Worm (Caenorhabditis elegans) whole organism, young adult: ENCODE measurements around the gene T07F10.3.

Experiments
- B0035.1 ChIP-seq: sonication (generic microtip); optimal IDR thresholded peaks from 2 replicates; lab custom pipeline; 2016; ENCODE audit warnings: missing genetic modification characterization, mild to moderate bottlenecking, missing compliant biosample characterization, missing genotype, missing genetic modification reagents
- B0261.1 ChIP-seq: sonication (generic microtip); optimal IDR thresholded peaks from 2 replicates; lab custom pipeline; 2016; ENCODE audit warnings: mild to moderate bottlenecking, missing genetic modification characterization, moderate library complexity, missing compliant biosample characterization
- F39B2.1 ChIP-seq: fragments of 200-800 bp; sonication (Bioruptor generic); IDR thresholded peaks from 2 replicates; pipeline ENCODE4 v1.3.6; 2022; ENCODE audit warnings: missing genetic modification reagents, missing genetic modification characterization, missing compliant biosample characterization
- F52B5.7 ChIP-seq: sonication (generic microtip); optimal IDR thresholded peaks from 2 replicates; lab custom pipeline; 2016; ENCODE audit warnings: mild to moderate bottlenecking, missing genetic modification characterization, missing compliant biosample characterization
- F57A8.1 ChIP-seq: fragments of 200-800 bp; sonication (Bioruptor generic); optimal IDR thresholded peaks from 2 replicates; lab custom pipeline; 2018; ENCODE audit warnings: mild to moderate bottlenecking, missing genetic modification characterization, moderate library complexity, missing compliant biosample characterization
- T07F8.4 ChIP-seq: sonication (generic microtip); optimal IDR thresholded peaks from 2 replicates; lab custom pipeline; 2016; ENCODE audit warnings: mild to moderate bottlenecking, missing genetic modification characterization, moderate library complexity, missing compliant biosample characterization
- Y53F4B.3 ChIP-seq: fragments of 200-800 bp; sonication (Bioruptor generic); IDR thresholded peaks from 2 replicates; pipeline ENCODE4 v1.3.6; 2022; ENCODE audit warnings: missing genetic modification reagents, missing genetic modification characterization, missing compliant biosample characterization
- Y53G8AR.9 ChIP-seq: fragments of 200-800 bp; sonication (Bioruptor generic); conservative IDR thresholded peaks from 2 replicates; pipeline ENCODE4 v1.3.6; 2022; ENCODE audit warnings: missing genetic modification reagents, missing genetic modification characterization, missing compliant biosample characterization
- Y67H2A.10 ChIP-seq: fragments of 200-800 bp; sonication (Bioruptor generic); conservative IDR thresholded peaks from 2 replicates; pipeline ENCODE4 v1.3.6; 2022; ENCODE audit warnings: missing genetic modification reagents, missing genetic modification characterization, missing compliant biosample characterization
- ama-1 ChIP-seq, 3 experiments: fragments of 150-350 bp in 1 of 3; sonication (generic microtip) in 2 of 3; optimal IDR thresholded peaks; 2 replicates each; lab custom pipeline; 2014 to 2018; ENCODE audit warnings: missing biosample characterization in 2 of 3, missing genetic modification characterization in 2 of 3, missing genetic modification reagents in 2 of 3
- aptf-2 ChIP-seq: fragments of 200-800 bp; sonication (Bioruptor generic); conservative IDR thresholded peaks from 2 replicates; pipeline ENCODE4 v1.3.6; 2022; ENCODE audit warnings: missing genetic modification reagents, missing genetic modification characterization, missing compliant biosample characterization
- aptf-3 ChIP-seq: fragments of 200-800 bp; sonication (Bioruptor generic); IDR thresholded peaks from 2 replicates; pipeline ENCODE4 v1.3.6; 2022; ENCODE audit warnings: missing genetic modification characterization, missing compliant biosample characterization
- attf-3 ChIP-seq: fragments of 200-800 bp; sonication (Bioruptor generic); conservative IDR thresholded peaks from 2 replicates; pipeline ENCODE4 v1.3.6; 2022; ENCODE audit warnings: missing genetic modification reagents, missing genetic modification characterization, missing compliant biosample characterization
- cebp-2 ChIP-seq: fragments of 200-800 bp; sonication (Bioruptor generic); IDR thresholded peaks from 2 replicates; pipeline ENCODE4 v1.3.6; 2022; ENCODE audit warnings: missing genetic modification characterization, missing compliant biosample characterization
- ceh-40 ChIP-seq: fragments of 200-800 bp; sonication (Bioruptor generic); IDR thresholded peaks from 2 replicates; pipeline ENCODE4 v1.3.6; 2022; ENCODE audit warnings: missing genetic modification characterization, missing compliant biosample characterization
- ceh-91 ChIP-seq: fragments of 200-800 bp; sonication (Bioruptor generic); IDR thresholded peaks from 2 replicates; pipeline ENCODE4 v1.3.6; 2022; ENCODE audit warnings: missing genetic modification reagents, missing genetic modification characterization, missing compliant biosample characterization
- egl-18 ChIP-seq: fragments of 200-800 bp; sonication (Bioruptor generic); IDR thresholded peaks from 2 replicates; pipeline ENCODE4 v1.3.6; 2022; ENCODE audit warnings: missing genetic modification reagents, missing genetic modification characterization, missing compliant biosample characterization
- egl-44 ChIP-seq: fragments of 200-800 bp; sonication (Bioruptor generic); IDR thresholded peaks from 2 replicates; pipeline ENCODE4 v1.3.6; 2022; ENCODE audit warnings: missing genetic modification reagents, missing genetic modification characterization, missing compliant biosample characterization
- egrh-3 ChIP-seq: fragments of 200-800 bp; sonication (Bioruptor generic); IDR thresholded peaks from 2 replicates; pipeline ENCODE4 v1.3.6; 2022; ENCODE audit warnings: missing genetic modification reagents, missing genetic modification characterization, missing compliant biosample characterization
- ekl-4 ChIP-seq: fragments of 200-800 bp; sonication (Bioruptor generic); IDR thresholded peaks from 2 replicates; pipeline ENCODE4 v1.3.6; 2022; ENCODE audit warnings: missing genetic modification reagents, missing genetic modification characterization, missing compliant biosample characterization
- gei-17 ChIP-seq: fragments of 200-800 bp; sonication (Bioruptor generic); optimal IDR thresholded peaks from 2 replicates; lab custom pipeline; 2018; ENCODE audit warnings: mild to moderate bottlenecking, missing genetic modification characterization, missing compliant biosample characterization
- him-1 ChIP-seq: sonication (generic microtip); optimal IDR thresholded peaks from 2 replicates; lab custom pipeline; 2016; ENCODE audit warnings: missing genotype, missing genetic modification reagents, missing genetic modification characterization, missing compliant biosample characterization
- lag-1 ChIP-seq: fragments of 200-800 bp; sonication (Bioruptor generic); IDR thresholded peaks from 2 replicates; pipeline ENCODE4 v1.3.6; 2022; ENCODE audit warnings: missing genetic modification reagents, missing genetic modification characterization, missing compliant biosample characterization
- let-526 ChIP-seq: fragments of 200-800 bp; sonication (Bioruptor generic); IDR thresholded peaks from 2 replicates; pipeline ENCODE4 v1.3.6; 2022; ENCODE audit warnings: missing genetic modification reagents, missing genetic modification characterization, missing compliant biosample characterization
- let-607 ChIP-seq, 2 experiments: fragments of 200-800 bp in 1 of 2; sonication (Bioruptor generic) in 1 of 2; sonication (generic microtip) in 1 of 2; optimal IDR thresholded peaks; 2 replicates each; lab custom pipeline; 2016 to 2018; ENCODE audit warnings: mild to moderate bottlenecking in 2 of 2, missing compliant biosample characterization in 2 of 2, missing genetic modification characterization in 2 of 2, moderate library complexity in 2 of 2, missing genotype in 1 of 2
- lin-40 ChIP-seq: sonication (generic microtip); optimal IDR thresholded peaks from 2 replicates; lab custom pipeline; 2016; ENCODE audit warnings: missing genetic modification characterization, mild to moderate bottlenecking, missing compliant biosample characterization, missing genotype, missing genetic modification reagents
- madf-6 ChIP-seq: fragments of 200-800 bp; sonication (Bioruptor generic); IDR thresholded peaks from 2 replicates; pipeline ENCODE4 v1.3.6; 2022; ENCODE audit warnings: missing genetic modification reagents, missing genetic modification characterization, missing compliant biosample characterization
- madf-8 ChIP-seq: fragments of 200-800 bp; sonication (Bioruptor generic); conservative IDR thresholded peaks from 2 replicates; pipeline ENCODE4 v1.3.6; 2022; ENCODE audit warnings: missing genetic modification reagents, missing genetic modification characterization, missing compliant biosample characterization
- mcd-1 ChIP-seq: fragments of 200-800 bp; sonication (Bioruptor generic); IDR thresholded peaks from 2 replicates; pipeline ENCODE4 v1.3.6; 2022; ENCODE audit warnings: missing genetic modification reagents, missing genetic modification characterization, missing compliant biosample characterization
- mxl-1 ChIP-seq: sonication (generic microtip); optimal IDR thresholded peaks from 2 replicates; lab custom pipeline; 2016; ENCODE audit warnings: missing genetic modification characterization, missing compliant biosample characterization
- nfyb-1 ChIP-seq: fragments of 200-800 bp; sonication (Bioruptor generic); IDR thresholded peaks from 2 replicates; pipeline ENCODE4 v1.3.6; 2022; ENCODE audit warnings: missing genetic modification reagents, missing genetic modification characterization, missing compliant biosample characterization
- rcor-1 ChIP-seq: fragments of 200-800 bp; sonication (Bioruptor generic); IDR thresholded peaks from 2 replicates; pipeline ENCODE4 v1.3.6; 2022; ENCODE audit warnings: missing genetic modification reagents, missing genetic modification characterization, missing compliant biosample characterization
- rec-8 ChIP-seq, 2 experiments: sonication (generic microtip); optimal IDR thresholded peaks; 2 replicates each; lab custom pipeline; 2016; ENCODE audit warnings: mild to moderate bottlenecking in 2 of 2, missing genetic modification characterization in 2 of 2, missing genetic modification reagents in 2 of 2, missing genotype in 2 of 2, missing biosample characterization in 1 of 2, missing compliant biosample characterization in 1 of 2, moderate library complexity in 1 of 2
- sdz-38 ChIP-seq: sonication (generic microtip); optimal IDR thresholded peaks from 2 replicates; lab custom pipeline; 2016; ENCODE audit warnings: missing genotype, missing genetic modification characterization, missing compliant biosample characterization
- sea-2 ChIP-seq: fragments of 200-800 bp; sonication (Bioruptor generic); IDR thresholded peaks from 2 replicates; pipeline ENCODE4 v1.3.6; 2022; ENCODE audit warnings: missing genetic modification characterization, missing compliant biosample characterization
- snpc-1.1 ChIP-seq: sonication (generic microtip); optimal IDR thresholded peaks from 2 replicates; lab custom pipeline; 2017; ENCODE audit warnings: missing genetic modification characterization, mild to moderate bottlenecking, missing compliant biosample characterization, antibody characterized with exemption, moderate library complexity, missing genotype, missing genetic modification reagents; ENCODE audit not compliant: insufficient read depth
- snpc-4 ChIP-seq, 5 experiments: fragments of 150-350 bp in 1 of 5; sonication (generic microtip) in 4 of 5; optimal IDR thresholded peaks; 2 replicates each; lab custom pipeline; 2014 to 2018; ENCODE audit warnings: missing genetic modification characterization in 5 of 5, missing biosample characterization in 3 of 5, antibody characterized with exemption in 2 of 5, mild to moderate bottlenecking in 2 of 5, missing compliant biosample characterization in 2 of 5, missing genotype in 2 of 5, moderate library complexity in 2 of 5, missing genetic modification reagents in 1 of 5
- sptf-2 ChIP-seq: fragments of 200-800 bp; sonication (Bioruptor generic); optimal IDR thresholded peaks from 2 replicates; lab custom pipeline; 2018; ENCODE audit warnings: mild to moderate bottlenecking, missing genetic modification characterization, missing compliant biosample characterization
- tbx-9 ChIP-seq: sonication (generic microtip); optimal IDR thresholded peaks from 2 replicates; lab custom pipeline; 2016; ENCODE audit warnings: borderline replicate concordance, missing genetic modification characterization, inconsistent platforms, missing compliant biosample characterization
- tlf-1 ChIP-seq: fragments of 200-800 bp; sonication (Bioruptor generic); optimal IDR thresholded peaks from 2 replicates; lab custom pipeline; 2018; ENCODE audit warnings: mild to moderate bottlenecking, missing genetic modification characterization, missing compliant biosample characterization
- ztf-18 ChIP-seq: sonication (generic microtip); optimal IDR thresholded peaks from 2 replicates; lab custom pipeline; 2016; ENCODE audit warnings: missing genotype, mild to moderate bottlenecking, missing genetic modification characterization, missing compliant biosample characterization
- ztf-22 ChIP-seq: fragments of 200-800 bp; sonication (Bioruptor generic); optimal IDR thresholded peaks from 2 replicates; lab custom pipeline; 2018; ENCODE audit warnings: mild to moderate bottlenecking, missing genetic modification characterization, moderate library complexity, missing compliant biosample characterization
- ztf-25 ChIP-seq: fragments of 200-800 bp; sonication (Bioruptor generic); IDR thresholded peaks from 2 replicates; pipeline ENCODE4 v1.3.6; 2022; ENCODE audit warnings: missing genetic modification reagents, missing genetic modification characterization, missing compliant biosample characterization
- ztf-28 ChIP-seq: fragments of 200-800 bp; sonication (Bioruptor generic); IDR thresholded peaks from 2 replicates; pipeline ENCODE4 v1.3.6; 2022; ENCODE audit warnings: missing genetic modification reagents, missing genetic modification characterization, missing compliant biosample characterization
- ztf-3 ChIP-seq: fragments of 200-800 bp; sonication (Bioruptor generic); optimal IDR thresholded peaks from 2 replicates; lab custom pipeline; 2018; ENCODE audit warnings: mild to moderate bottlenecking, missing genetic modification characterization, missing compliant biosample characterization
- ztf-6 ChIP-seq: fragments of 200-800 bp; sonication (Bioruptor generic); IDR thresholded peaks from 2 replicates; pipeline ENCODE4 v1.3.6; 2022; ENCODE audit warnings: missing genetic modification reagents, missing genetic modification characterization, missing compliant biosample characterization

Gene T07F10.3

ce11 chrV:12869948-12870347 lies at the start of gene T07F10.3 (continued):
- peak; percentile 67 for TF ChIP-seq him-1 (tag; lab: Kevin White, UChicago)
- peak; percentile 3 for TF ChIP-seq gei-17
- peak; percentile 59 for TF ChIP-seq F52B5.7 (tag; lab: Kevin White, UChicago)
- no peak for TF ChIP-seq Y67H2A.10 (GFP tag; lab: Robert Waterston, UW)
- TF ChIP-seq ekl-4 = peak; percentile 80
- TF ChIP-seq Y53G8AR.9 (GFP tag; lab: Robert Waterston, UW) = peak; percentile 49; the same call in 1 of the 2 replicates
- TF ChIP-seq nfyb-1 (GFP tag; lab: Robert Waterston, UW) = 0 out of 2 replicates have a peak, but pooled peaks have one; percentile 60
- peak; percentile 58; the same call in 1 of the 2 replicates for TF ChIP-seq ceh-40 (GFP tag; lab: Robert Waterston, UW)
- peak; percentile 23 for TF ChIP-seq B0261.1 (tag; lab: Kevin White, UChicago)
- no peak for TF ChIP-seq egl-18
- 0 out of 2 replicates have a peak, but pooled peaks have one; percentile 40 for TF ChIP-seq ztf-6 (GFP tag; lab: Robert Waterston, UW)
- no peak for TF ChIP-seq aptf-3 (GFP tag; lab: Robert Waterston, UW)
- TF ChIP-seq mcd-1 (GFP tag; lab: Robert Waterston, UW) = peak; percentile 88
- TF ChIP-seq let-607 (tag; optimal IDR thresholded peaks at IDR 0.05; lab: Kevin White, UChicago) = peak in 1 of 2 experiments; percentile 82
- no peak for TF ChIP-seq ama-1 (optimal IDR thresholded peaks at IDR 0.05; lab: Kevin White, UChicago)
- TF ChIP-seq ama-1 (GFP tag; optimal IDR thresholded peaks at IDR 0.05; lab: Kevin White, UChicago) = no peak
- no peak for TF ChIP-seq snpc-1.1 (tag; lab: Kevin White, UChicago)
- peak; percentile 84 for TF ChIP-seq let-526 (GFP tag; lab: Robert Waterston, UW)
- peak; percentile 25; the same call in 1 of the 2 replicates for TF ChIP-seq egrh-3 (GFP tag; lab: Robert Waterston, UW)
- no peak for TF ChIP-seq sptf-2 (GFP tag; lab: Kevin White, UChicago)
- TF ChIP-seq ztf-18 (tag; lab: Kevin White, UChicago) = no peak
- TF ChIP-seq sdz-38 (tag; lab: Kevin White, UChicago) = no peak
- peak; percentile 47 for TF ChIP-seq tlf-1 (GFP tag; lab: Kevin White, UChicago)
- TF ChIP-seq attf-3 (GFP tag; lab: Robert Waterston, UW) = peak; percentile 75
- TF ChIP-seq snpc-4 (GFP tag; optimal IDR thresholded peaks at IDR 0.05; lab: Kevin White, UChicago) = no peak
- peak; percentile 3 to 62 (median 58) for TF ChIP-seq snpc-4 (tag; optimal IDR thresholded peaks at IDR 0.05; lab: Kevin White, UChicago)
- no peak for TF ChIP-seq Y53F4B.3 (GFP tag; lab: Robert Waterston, UW)
- TF ChIP-seq F39B2.1 (GFP tag; lab: Robert Waterston, UW) = no peak
- peak; percentile 50 for TF ChIP-seq B0035.1 (tag; lab: Kevin White, UChicago)
- peak; percentile 78; the same call in 1 of the 2 replicates for TF ChIP-seq ztf-28 (GFP tag; lab: Robert Waterston, UW)
- TF ChIP-seq lin-40 = peak; percentile 84
- peak; percentile 76 to 85 for TF ChIP-seq rec-8 (tag; optimal IDR thresholded peaks at IDR 0.05; lab: Kevin White, UChicago)
- TF ChIP-seq ztf-25 = peak; percentile 75
- TF ChIP-seq tbx-9 (tag; lab: Kevin White, UChicago) = no peak
- peak; percentile 79 for TF ChIP-seq rcor-1 (GFP tag; lab: Robert Waterston, UW)
- 0 out of 2 replicates have a peak, but pooled peaks have one; percentile 69 for TF ChIP-seq aptf-2 (GFP tag; lab: Robert Waterston, UW)
- peak; percentile 56 for TF ChIP-seq T07F8.4 (tag; lab: Kevin White, UChicago)
- no peak for TF ChIP-seq mxl-1 (tag; lab: Kevin White, UChicago)
- peak; percentile 63 for TF ChIP-seq ztf-22 (GFP tag; lab: Kevin White, UChicago)
- TF ChIP-seq egl-44 (GFP tag; lab: Robert Waterston, UW) = no peak
- peak; percentile 83 for TF ChIP-seq madf-6 (GFP tag; lab: Robert Waterston, UW)
- no peak for TF ChIP-seq cebp-2 (GFP tag; lab: Robert Waterston, UW)
- TF ChIP-seq F57A8.1 = no peak
- TF ChIP-seq ceh-91 (GFP tag; lab: Robert Waterston, UW) = peak; percentile 48; the same call in 1 of the 2 replicates
- no peak for TF ChIP-seq ztf-3 (GFP tag; lab: Kevin White, UChicago)
- peak; percentile 76; the same call in 1 of the 2 replicates for TF ChIP-seq sea-2 (GFP tag; lab: Robert Waterston, UW)
- TF ChIP-seq lag-1 (GFP tag; lab: Robert Waterston, UW) = 0 out of 2 replicates have a peak, but pooled peaks have one; percentile 81
- peak; percentile 58 for TF ChIP-seq madf-8 (GFP tag; lab: Robert Waterston, UW)
